Worm (Caenorhabditis elegans): ENCODE measurements around the gene C15F1.8.
"Not testable (repeated sequence)": the region's sequence is repeated elsewhere in the genome, so short reads cannot be mapped to it uniquely, and the experiment has no call there.

Gene C15F1.8

DNA sequence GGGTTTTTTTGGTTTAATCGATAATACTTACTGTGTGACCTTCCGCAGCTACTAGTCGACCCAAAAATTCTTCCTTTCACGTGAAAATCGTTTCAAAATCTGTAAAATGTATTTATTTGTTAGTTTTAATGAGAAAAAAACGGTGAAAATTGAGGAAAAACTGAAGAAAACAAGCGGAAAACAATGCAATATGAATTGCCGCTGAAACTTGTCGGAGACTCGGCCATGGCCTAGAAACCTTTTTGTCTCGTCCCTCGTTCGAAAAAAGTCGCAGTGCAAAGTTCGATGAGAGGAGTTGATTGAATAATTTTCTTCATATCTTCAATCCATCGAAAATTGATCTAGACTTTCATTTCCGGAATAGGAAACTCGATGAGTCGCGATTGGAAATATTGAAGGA lies at the start of gene C15F1.8:
Gene C15F1.8 (minus strand): TSS at position 101 of the 400 bp plus-strand sequence.
- not testable (repeated sequence) for TF ChIP-seq nhr-102 (tag; optimal IDR thresholded peaks at IDR 0.05); dmd-9 (GFP tag; IDR thresholded peaks at IDR 0.05); lin-13 (GFP tag; optimal IDR thresholded peaks at IDR 0.05)

- TF ChIP-seq ama-1 (optimal IDR thresholded peaks at IDR 0.05) (no peak), madf-5 (GFP tag; IDR thresholded peaks at IDR 0.05) (no peak), mxl-3 (GFP tag; optimal IDR thresholded peaks at IDR 0.05) (no peak), ces-1 (GFP tag; optimal IDR thresholded peaks at IDR 0.05) (no peak), D1046.2 (GFP tag; IDR thresholded peaks at IDR 0.05) (no peak), F49E8.2 (tag; optimal IDR thresholded peaks at IDR 0.05; ENCODE audit: borderline replicate concordance) (no peak), lin-13 (GFP tag; optimal IDR thresholded peaks at IDR 0.05) (no peak), hmg-1.1 (GFP tag; IDR thresholded peaks at IDR 0.05) (no peak), aha-1 (tag) (peak; percentile 84), zip-2 (tag; optimal IDR thresholded peaks at IDR 0.05) (peak; percentile 94), dmd-6 (GFP tag; IDR thresholded peaks at IDR 0.05) (peak; percentile 63), lin-15B (tag; optimal IDR thresholded peaks at IDR 0.05) (no peak), dmd-8 (GFP tag; IDR thresholded peaks at IDR 0.05) (no peak), zfp-3 (GFP tag; conservative IDR thresholded peaks at IDR 0.05) (no peak), pha-4 (GFP tag; IDR thresholded peaks at IDR 0.05) (no peak), pha-4 (tag; optimal IDR thresholded peaks at IDR 0.05) (peak; percentile 24), pqm-1 (tag; optimal IDR thresholded peaks at IDR 0.05) (peak; percentile 76), cey-2 (tag; optimal IDR thresholded peaks at IDR 0.05; ENCODE audit: borderline replicate concordance, insufficient read depth) (no peak), egl-27 (tag; optimal IDR thresholded peaks at IDR 0.05) (no peak), fos-1 (tag; optimal IDR thresholded peaks at IDR 0.05) (no peak), T26A8.4 (GFP tag; IDR thresholded peaks at IDR 0.05) (no peak), set-16 (GFP tag; IDR thresholded peaks at IDR 0.05) (no peak), daf-8 (GFP tag; IDR thresholded peaks at IDR 0.05) (no peak), spr-3 (GFP tag; optimal IDR thresholded peaks at IDR 0.05) (no peak), sdz-12 (GFP tag; optimal IDR thresholded peaks at IDR 0.05) (no peak), ztf-7 (tag; optimal IDR thresholded peaks at IDR 0.05) (no peak), lsy-2 (tag; optimal IDR thresholded peaks at IDR 0.05) (peak in 1 of 2 experiments; percentile 83), nhr-77 (tag; optimal IDR thresholded peaks at IDR 0.05) (peak; percentile 57), mdt-29 (GFP tag; IDR thresholded peaks at IDR 0.05) (no peak), Y5F2A.4 (GFP tag; optimal IDR thresholded peaks at IDR 0.05) (no peak), hlh-11 (tag; optimal IDR thresholded peaks at IDR 0.05) (peak; percentile 56), tra-1 (GFP tag; IDR thresholded peaks at IDR 0.05) (no peak), nhr-48 (tag; optimal IDR thresholded peaks at IDR 0.05) (no peak), lin-38 (GFP tag; IDR thresholded peaks at IDR 0.05) (peak; percentile 90), vab-7 (GFP tag; IDR thresholded peaks at IDR 0.05) (no peak), nhr-10 (tag; optimal IDR thresholded peaks at IDR 0.05) (no peak), nhr-111 (GFP tag; optimal IDR thresholded peaks at IDR 0.05) (no peak), nhr-11 (tag; optimal IDR thresholded peaks at IDR 0.05) (peak; percentile 29), daf-12 (tag; optimal IDR thresholded peaks at IDR 0.05) (no peak), dpl-1 (GFP tag; optimal IDR thresholded peaks at IDR 0.05) (peak; percentile 25), F10B5.3 (tag; optimal IDR thresholded peaks at IDR 0.05) (no peak), R02D3.7 (tag; optimal IDR thresholded peaks at IDR 0.05) (no peak), gei-8 (GFP tag; optimal IDR thresholded peaks at IDR 0.05) (no peak), ceh-44 (GFP tag; IDR thresholded peaks at IDR 0.05) (no peak), hlh-30 (tag; optimal IDR thresholded peaks at IDR 0.05; ENCODE audit: insufficient read depth) (peak; percentile 19), attf-4 (tag; optimal IDR thresholded peaks at IDR 0.05) (no peak), dmd-9 (GFP tag; IDR thresholded peaks at IDR 0.05) (no peak)
Measured at ce11 chrII:7024897-7025852, 47.5 kb upstream of the C15F1.8 start, which contains the start of gene znf-598. znf-598 (plus strand) TSS chrII:7025802.
